Fruit fly (Drosophila melanogaster) whole organism, embryonic: ENCODE data around the gene MTF-1.

ENCODE experiments used
- ATbp ChIP-seq: fragments of 200-800 bp; sonication (Bioruptor generic); optimal IDR thresholded peaks from 2 replicates; lab custom pipeline; 2017; ENCODE audit warnings: missing biosample characterization, mild to moderate bottlenecking, missing genetic modification characterization, missing genetic modification reagents
- Blimp-1 ChIP-seq: fragments of 200-800 bp; sonication (Bioruptor generic); optimal IDR thresholded peaks from 3 replicates; lab custom pipeline; 2018; ENCODE audit warnings: missing biosample characterization, missing genetic modification characterization, mild to moderate bottlenecking, moderate library complexity, missing genetic modification reagents
- C15 ChIP-seq: fragments of 200-800 bp; sonication (Bioruptor generic); IDR thresholded peaks from 3 replicates; pipeline ENCODE4 v1.3.6; 2022; ENCODE audit warnings: missing biosample characterization, missing genetic modification characterization
- CG10147 ChIP-seq: fragments of 200-800 bp; sonication (Bioruptor generic); optimal IDR thresholded peaks from 2 replicates; lab custom pipeline; 2019; ENCODE audit warnings: missing biosample characterization, mild to moderate bottlenecking, missing genetic modification characterization, moderate library complexity
- CG1024 ChIP-seq: fragments of 200-800 bp; sonication (Bioruptor generic); IDR thresholded peaks from 2 replicates; pipeline ENCODE4 v1.3.6; 2022; ENCODE audit warnings: missing biosample characterization, missing genetic modification characterization
- CG12219 ChIP-seq: fragments of 200-800 bp; sonication (Bioruptor generic); optimal IDR thresholded peaks from 3 replicates; lab custom pipeline; 2018; ENCODE audit warnings: missing biosample characterization, mild to moderate bottlenecking, missing genetic modification characterization
- CG13123 ChIP-seq: fragments of 200-800 bp; sonication (Bioruptor generic); optimal IDR thresholded peaks from 2 replicates; lab custom pipeline; 2016; ENCODE audit warnings: missing biosample characterization, missing genetic modification characterization
- CG13296 ChIP-seq: fragments of 200-800 bp; sonication (Bioruptor generic); optimal IDR thresholded peaks from 3 replicates; lab custom pipeline; 2018; ENCODE audit warnings: missing biosample characterization, mild to moderate bottlenecking, missing genetic modification characterization
- CG14050 ChIP-seq: fragments of 200-800 bp; sonication (Bioruptor generic); IDR thresholded peaks from 3 replicates; pipeline ENCODE4 v1.3.6; 2022; ENCODE audit warnings: missing biosample characterization, missing genetic modification characterization
- CG15479 ChIP-seq: fragments of 200-800 bp; sonication (Bioruptor generic); optimal IDR thresholded peaks from 3 replicates; lab custom pipeline; 2019; ENCODE audit warnings: missing biosample characterization, mild to moderate bottlenecking, missing genetic modification characterization, moderate library complexity
- CG15514 ChIP-seq: fragments of 200-800 bp; sonication (Bioruptor generic); optimal IDR thresholded peaks from 3 replicates; lab custom pipeline; 2017; ENCODE audit warnings: missing biosample characterization, missing genetic modification characterization, mild to moderate bottlenecking, moderate library complexity, missing genetic modification reagents
- CG17385 ChIP-seq: fragments of 200-800 bp; sonication (Bioruptor generic); optimal IDR thresholded peaks from 3 replicates; lab custom pipeline; 2018; ENCODE audit warnings: missing biosample characterization, mild to moderate bottlenecking, missing genetic modification characterization
- CG3407 ChIP-seq: fragments of 200-800 bp; sonication (Bioruptor generic); optimal IDR thresholded peaks from 2 replicates; lab custom pipeline; 2018; ENCODE audit warnings: missing biosample characterization, mild to moderate bottlenecking, missing genetic modification characterization
- CG4328 ChIP-seq: fragments of 200-800 bp; sonication (Bioruptor generic); optimal IDR thresholded peaks from 3 replicates; lab custom pipeline; 2017; ENCODE audit warnings: missing biosample characterization, missing genetic modification reagents, missing genetic modification characterization
- CG4617 ChIP-seq: fragments of 200-800 bp; sonication (Bioruptor generic); optimal IDR thresholded peaks from 3 replicates; lab custom pipeline; 2016; ENCODE audit warnings: missing biosample characterization, missing genetic modification characterization, borderline replicate concordance
- CG6689 ChIP-seq: fragments of 200-800 bp; sonication (Bioruptor generic); IDR thresholded peaks from 2 replicates; pipeline ENCODE4 v1.3.6; 2022; ENCODE audit warnings: missing biosample characterization, missing genetic modification characterization
- Gug ChIP-seq: fragments of 200-800 bp; sonication (Bioruptor generic); IDR thresholded peaks from 4 replicates; pipeline ENCODE4 v1.3.6; 2022; ENCODE audit warnings: missing biosample characterization, missing genetic modification characterization
- Hand ChIP-seq: fragments of 200-800 bp; sonication (Bioruptor generic); optimal IDR thresholded peaks from 2 replicates; lab custom pipeline; 2017; ENCODE audit warnings: mild to moderate bottlenecking, missing biosample characterization, missing genetic modification reagents, missing genetic modification characterization
- Hr3 ChIP-seq: fragments of 200-800 bp; sonication (Bioruptor generic); optimal IDR thresholded peaks from 3 replicates; lab custom pipeline; 2016; ENCODE audit warnings: missing biosample characterization, missing genetic modification characterization
- Jarid2 ChIP-seq: fragments of 200-800 bp; sonication (Bioruptor generic); optimal IDR thresholded peaks from 3 replicates; lab custom pipeline; 2017; ENCODE audit warnings: mild to moderate bottlenecking, missing biosample characterization, missing genetic modification reagents, missing genetic modification characterization
- Lhr ChIP-seq: fragments of 200-800 bp; sonication (Bioruptor generic); optimal IDR thresholded peaks from 3 replicates; lab custom pipeline; 2017; ENCODE audit warnings: mild to moderate bottlenecking, missing biosample characterization, missing genetic modification reagents, missing genetic modification characterization
- Ptx1 ChIP-seq: fragments of 200-800 bp; sonication (Bioruptor generic); IDR thresholded peaks from 2 replicates; pipeline ENCODE4 v1.3.6; 2022; ENCODE audit warnings: missing biosample characterization, missing genetic modification characterization
- Scr ChIP-seq: fragments of 200-800 bp; sonication (Bioruptor generic); IDR thresholded peaks from 2 replicates; pipeline ENCODE4 v1.3.6; 2022; ENCODE audit warnings: missing biosample characterization, missing genetic modification characterization; ENCODE audit not compliant: partially characterized antibody
- abd-A ChIP-seq: fragments of 200-800 bp; sonication (Bioruptor generic); optimal IDR thresholded peaks from 3 replicates; lab custom pipeline; 2019; ENCODE audit warnings: missing biosample characterization, mild to moderate bottlenecking, missing genetic modification characterization, moderate library complexity
- bab2 ChIP-seq: fragments of 200-800 bp; sonication (Bioruptor generic); optimal IDR thresholded peaks from 2 replicates; lab custom pipeline; 2016; ENCODE audit warnings: missing biosample characterization, missing genetic modification characterization
- cas ChIP-seq: fragments of 200-800 bp; sonication (Bioruptor generic); IDR thresholded peaks from 2 replicates; pipeline ENCODE4 v1.3.6; 2022; ENCODE audit warnings: missing biosample characterization, missing genetic modification characterization
- cato ChIP-seq: fragments of 200-800 bp; sonication (Bioruptor generic); optimal IDR thresholded peaks from 2 replicates; lab custom pipeline; 2016; ENCODE audit warnings: missing biosample characterization, missing genetic modification characterization, borderline replicate concordance
- chinmo ChIP-seq: fragments of 200-800 bp; sonication (Bioruptor generic); IDR thresholded peaks from 4 replicates; pipeline ENCODE4 v1.3.6; 2022; ENCODE audit warnings: missing biosample characterization, missing genetic modification characterization; ENCODE audit not compliant: partially characterized antibody
- crol ChIP-seq: fragments of 200-800 bp; sonication (Bioruptor generic); IDR thresholded peaks from 2 replicates; pipeline ENCODE4 v1.3.6; 2022; ENCODE audit warnings: missing biosample characterization, missing genetic modification characterization
- fd3F ChIP-seq: fragments of 200-800 bp; sonication (Bioruptor generic); optimal IDR thresholded peaks from 2 replicates; lab custom pipeline; 2018; ENCODE audit warnings: missing biosample characterization, mild to moderate bottlenecking, missing genetic modification characterization, moderate library complexity
- gcm2 ChIP-seq: fragments of 200-800 bp; sonication (Bioruptor generic); optimal IDR thresholded peaks from 2 replicates; lab custom pipeline; 2016; ENCODE audit warnings: missing biosample characterization, missing genetic modification characterization
- hkb ChIP-seq, 2 experiments: fragments of 200-800 bp in 1 of 2; fragments of >200 bp in 1 of 2; sonication (Bioruptor generic) in 1 of 2; IDR thresholded peaks in 1 of 2; optimal IDR thresholded peaks in 1 of 2; 2 replicates each; pipeline versions ENCODE4 v1.3.6 to Lab custom; 2017 to 2022; ENCODE audit warnings: missing biosample characterization in 1 of 2, missing genetic modification characterization in 1 of 2
- ind ChIP-seq: fragments of 200-800 bp; sonication (Bioruptor generic); optimal IDR thresholded peaks from 3 replicates; lab custom pipeline; 2016; ENCODE audit warnings: missing biosample characterization, missing genetic modification characterization
- lab ChIP-seq: fragments of 200-800 bp; sonication (Bioruptor generic); optimal IDR thresholded peaks from 3 replicates; lab custom pipeline; 2017; ENCODE audit warnings: missing biosample characterization, missing genetic modification characterization, mild to moderate bottlenecking, moderate library complexity, missing genetic modification reagents
- lola ChIP-seq, 3 experiments: fragments of >200 bp in 2 of 3; fragments of 200-800 bp in 1 of 3; sonication (Bioruptor generic) in 1 of 3; optimal IDR thresholded peaks; 2 replicates each; lab custom pipeline; 2017 to 2019; ENCODE audit warnings: missing biosample characterization in 3 of 3, missing genetic modification characterization in 3 of 3, mild to moderate bottlenecking in 1 of 3, moderate library complexity in 1 of 3
- nerfin-2 ChIP-seq: fragments of 200-800 bp; sonication (Bioruptor generic); IDR thresholded peaks from 2 replicates; pipeline ENCODE4 v1.3.6; 2022; ENCODE audit warnings: missing biosample characterization, missing genetic modification characterization; ENCODE audit not compliant: partially characterized antibody
- odd ChIP-seq: fragments of 200-800 bp; sonication (Bioruptor generic); optimal IDR thresholded peaks from 2 replicates; lab custom pipeline; 2017; ENCODE audit warnings: missing biosample characterization, mild to moderate bottlenecking, missing genetic modification characterization
- p53 ChIP-seq: fragments of 200-800 bp; sonication (Bioruptor generic); optimal IDR thresholded peaks from 2 replicates; lab custom pipeline; 2016; ENCODE audit warnings: missing biosample characterization, missing genetic modification characterization
- pan ChIP-seq, 4 experiments: fragments of >200 bp in 3 of 4; fragments of 200-800 bp in 1 of 4; sonication (Bioruptor generic) in 1 of 4; optimal IDR thresholded peaks in 3 of 4; IDR thresholded peaks in 1 of 4; 2 replicates each; pipeline versions ENCODE4 v1.3.6 to Lab custom; 2017 to 2022; ENCODE audit warnings: missing biosample characterization in 2 of 4, missing genetic modification characterization in 2 of 4, mixed read lengths in 1 of 4
- sisA ChIP-seq: fragments of 200-800 bp; sonication (Bioruptor generic); IDR thresholded peaks from 2 replicates; pipeline ENCODE4 v1.3.6; 2022; ENCODE audit warnings: missing biosample characterization, missing genetic modification characterization
- slou ChIP-seq: fragments of 200-800 bp; sonication (Bioruptor generic); optimal IDR thresholded peaks from 3 replicates; lab custom pipeline; 2016; ENCODE audit warnings: missing biosample characterization, missing genetic modification characterization
- sug ChIP-seq: fragments of 200-800 bp; optimal IDR thresholded peaks from 2 replicates; lab custom pipeline; 2019; ENCODE audit warnings: missing biosample characterization, mild to moderate bottlenecking, missing genetic modification characterization, moderate library complexity
- tin ChIP-seq: fragments of 200-800 bp; sonication (Bioruptor generic); optimal IDR thresholded peaks from 3 replicates; lab custom pipeline; 2016; ENCODE audit warnings: missing biosample characterization, missing genetic modification characterization
- toy ChIP-seq: fragments of 200-800 bp; sonication (Bioruptor generic); IDR thresholded peaks from 2 replicates; pipeline ENCODE4 v1.3.6; 2022; ENCODE audit warnings: missing biosample characterization, missing genetic modification characterization
- usp ChIP-seq: fragments of >200 bp; optimal IDR thresholded peaks from 2 replicates; lab custom pipeline; 2017; ENCODE audit warnings: missing biosample characterization, missing genetic modification characterization
- vfl ChIP-seq: fragments of 200-800 bp; sonication (Bioruptor generic); optimal IDR thresholded peaks from 2 replicates; lab custom pipeline; 2016; ENCODE audit warnings: missing biosample characterization, missing genetic modification characterization
- zfh1 ChIP-seq: fragments of 200-800 bp; sonication (Bioruptor generic); IDR thresholded peaks from 3 replicates; pipeline ENCODE4 v1.3.6; 2022; ENCODE audit warnings: missing biosample characterization, missing genetic modification characterization

Gene MTF-1

DNA sequence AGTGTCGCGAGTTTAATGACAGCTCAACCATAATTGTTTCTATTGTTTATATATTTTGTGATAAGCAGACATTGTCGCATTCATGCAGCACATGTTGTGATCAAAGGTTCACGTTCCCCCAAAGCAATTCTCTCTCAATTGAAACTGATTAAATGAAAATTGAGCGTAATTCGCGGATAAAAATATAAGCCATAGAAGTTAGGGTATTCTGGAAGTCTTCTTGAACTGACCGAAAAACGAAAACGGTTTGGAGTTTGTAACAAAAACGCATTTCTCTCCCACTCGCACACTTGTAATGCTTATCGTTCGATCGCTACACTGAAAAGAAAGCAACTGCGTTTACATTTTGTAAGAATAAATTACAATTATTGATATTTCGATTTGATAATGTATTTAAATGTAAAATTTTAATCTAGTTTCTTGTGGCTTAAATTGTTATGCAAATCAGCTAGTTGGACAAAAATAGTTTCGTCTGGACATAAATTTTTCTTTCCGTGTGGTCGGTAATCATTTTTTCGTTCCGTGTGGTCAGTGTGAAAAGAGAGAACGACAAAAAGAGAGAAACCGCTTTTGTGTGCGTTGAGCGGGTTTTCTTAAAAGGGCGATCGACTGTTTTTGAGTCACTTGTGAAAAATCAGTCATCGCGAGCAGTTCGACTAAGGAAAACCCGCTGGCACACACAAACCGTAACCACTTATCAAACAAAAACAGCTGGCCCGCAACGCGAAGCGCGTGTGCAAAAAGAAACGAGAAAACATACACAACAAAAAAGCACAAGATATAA, 7.3 kb upstream of the MTF-1 start, which contains the start of gene aay (continued):
- TF ChIP-seq CG15479 (GFP tag; lab: Kevin White, UChicago) (peak; percentile 71), CG3407 (GFP tag; lab: Kevin White, UChicago) (peak; percentile 98), hkb (optimal IDR thresholded peaks at IDR 0.05; lab: Kevin White, UChicago) (no peak), hkb (GFP tag; IDR thresholded peaks at IDR 0.05; lab: Robert Waterston, UW) (peak; percentile 99), Hand (GFP tag; lab: Kevin White, UChicago) (peak; percentile 97), cato (peak; percentile 97), Jarid2 (peak; percentile 92), abd-A (tag; lab: Kevin White, UChicago) (peak; percentile 94), Lhr (peak; percentile 96), nerfin-2 (no peak), pan (optimal IDR thresholded peaks at IDR 0.05; lab: Kevin White, UChicago) (no peak), pan (GFP tag; optimal IDR thresholded peaks at IDR 0.05 in 1 of 2, IDR thresholded peaks at IDR 0.05 in 1 of 2) (peak in 1 of 2 experiments; percentile 98), CG1024 (GFP tag; lab: Robert Waterston, UW) (peak; percentile 95), lab (GFP tag; lab: Kevin White, UChicago) (peak; percentile 99), Hr3 (GFP tag; lab: Kevin White, UChicago) (peak; percentile 99), CG13296 (GFP tag; lab: Kevin White, UChicago) (peak; percentile 99), toy (GFP tag; lab: Robert Waterston, UW) (peak; percentile 92), CG10147 (peak; percentile 99), CG4617 (GFP tag; lab: Kevin White, UChicago) (peak; percentile 98), ATbp (peak; percentile 99), cas (GFP tag; lab: Robert Waterston, UW) (peak; percentile 93), zfh1 (peak; percentile 99), lola (GFP tag; optimal IDR thresholded peaks at IDR 0.05; lab: Kevin White, UChicago) (peak in 1 of 3 experiments; percentile 99), slou (GFP tag; lab: Kevin White, UChicago) (peak; percentile 96), Scr (no peak), CG17385 (peak; percentile 98), tin (peak; percentile 98), gcm2 (GFP tag; lab: Kevin White, UChicago) (peak; percentile 97), CG13123 (GFP tag; lab: Kevin White, UChicago) (peak; percentile 98), CG4328 (GFP tag; lab: Kevin White, UChicago) (peak; percentile 97), sisA (peak; percentile 98), sug (tag; lab: Kevin White, UChicago) (peak; percentile 98), p53 (GFP tag; lab: Kevin White, UChicago) (peak; percentile 47), crol (peak; percentile 79), bab2 (GFP tag; lab: Kevin White, UChicago) (peak; percentile 99), ind (GFP tag; lab: Kevin White, UChicago) (peak; percentile 99), fd3F (GFP tag; lab: Kevin White, UChicago) (peak; percentile 98), Blimp-1 (peak; percentile 99), CG6689 (GFP tag; lab: Robert Waterston, UW) (peak; percentile 98), vfl (GFP tag; lab: Kevin White, UChicago) (peak; percentile 97), CG14050 (GFP tag; lab: Robert Waterston, UW) (peak; percentile 97), Ptx1 (peak; percentile 99), CG15514 (GFP tag; lab: Kevin White, UChicago) (peak; percentile 94), odd (GFP tag; lab: Kevin White, UChicago) (peak; percentile 98), CG12219 (GFP tag; lab: Kevin White, UChicago) (peak; percentile 98), Gug (GFP tag; lab: Robert Waterston, UW) (peak; percentile 97), chinmo (GFP tag; lab: Robert Waterston, UW) (peak; percentile 93; the same call in 3 of the 4 replicates), usp (GFP tag; lab: Kevin White, UChicago) (no peak), C15 (GFP tag; lab: Robert Waterston, UW) (peak; percentile 95)
